Worm (Caenorhabditis elegans) whole organism, midembryonic: ENCODE data around the gene K08D8.1.

ENCODE experiments used
- T22C8.4 ChIP-seq: fragments of 200-800 bp; sonication (Bioruptor generic); IDR thresholded peaks from 2 replicates; pipeline ENCODE4 v1.3.6; 2022; ENCODE audit warnings: missing genetic modification characterization, missing compliant biosample characterization
- cog-1 ChIP-seq: sonication (generic microtip); optimal IDR thresholded peaks from 2 replicates; lab custom pipeline; 2016; ENCODE audit warnings: missing genetic modification characterization, missing compliant biosample characterization
- flt-1 ChIP-seq: fragments of 200-800 bp; sonication (Bioruptor generic); IDR thresholded peaks from 2 replicates; pipeline ENCODE4 v1.3.6; 2022; ENCODE audit warnings: missing genetic modification characterization, missing compliant biosample characterization
- klf-2 ChIP-seq: fragments of 200-800 bp; sonication (Bioruptor generic); conservative IDR thresholded peaks from 2 replicates; pipeline ENCODE4 v1.3.6; 2022; ENCODE audit warnings: missing genetic modification reagents, missing genetic modification characterization, missing compliant biosample characterization
- med-1 ChIP-seq: sonication (generic microtip); optimal IDR thresholded peaks from 2 replicates; lab custom pipeline; 2017; ENCODE audit warnings: missing genetic modification characterization, mild to moderate bottlenecking, missing compliant biosample characterization, antibody characterized with exemption, missing genetic modification reagents; ENCODE audit not compliant: insufficient read depth
- ref-1 ChIP-seq: fragments of 200-800 bp; sonication (Bioruptor generic); conservative IDR thresholded peaks from 2 replicates; pipeline ENCODE4 v1.3.6; 2022; ENCODE audit warnings: missing genetic modification reagents, missing genetic modification characterization, missing compliant biosample characterization
- tab-1 ChIP-seq: fragments of 200-800 bp; sonication (Bioruptor generic); IDR thresholded peaks from 2 replicates; pipeline ENCODE4 v1.3.6; 2022; ENCODE audit warnings: missing genetic modification characterization, missing compliant biosample characterization
- ztf-23 ChIP-seq: fragments of 200-800 bp; sonication (Bioruptor generic); IDR thresholded peaks from 2 replicates; pipeline ENCODE4 v1.3.6; 2022; ENCODE audit warnings: missing genetic modification reagents, missing genetic modification characterization, missing compliant biosample characterization
- ztf-29 ChIP-seq: fragments of 200-800 bp; sonication (Bioruptor generic); IDR thresholded peaks from 2 replicates; pipeline ENCODE4 v1.3.6; 2022; ENCODE audit warnings: missing genetic modification reagents, missing genetic modification characterization, missing compliant biosample characterization

The K08D8.1 gene

ce11 chrIV:12892194-12892593 is at the start of gene K08D8.1:
Gene K08D8.1, plus strand, starts transcription at chrIV:12892494.
- no peak for TF ChIP-seq T22C8.4 (GFP tag; lab: Robert Waterston, UW)
- no peak for TF ChIP-seq tab-1 (GFP tag; lab: Robert Waterston, UW)
- TF ChIP-seq ztf-29 (GFP tag; lab: Robert Waterston, UW), result no peak
- TF ChIP-seq ztf-23 (GFP tag; lab: Robert Waterston, UW), result no peak
- no peak for TF ChIP-seq med-1 (GFP tag; lab: Kevin White, UChicago)
- TF ChIP-seq ref-1, result no peak
- no peak for TF ChIP-seq cog-1 (tag; lab: Kevin White, UChicago)
- TF ChIP-seq klf-2 (GFP tag; lab: Robert Waterston, UW), result no peak
- no peak for TF ChIP-seq flt-1

ce11 chrIV:12842895-12843294 is 49.4 kb upstream of the K08D8.1 start:
- TF ChIP-seq ztf-29 (GFP tag; lab: Robert Waterston, UW) (no peak), cog-1 (tag; lab: Kevin White, UChicago) (no peak), flt-1 (no peak), klf-2 (GFP tag; lab: Robert Waterston, UW) (no peak), med-1 (GFP tag; lab: Kevin White, UChicago) (no peak), T22C8.4 (GFP tag; lab: Robert Waterston, UW) (no peak)

- no peak for TF ChIP-seq cog-1 (tag; lab: Kevin White, UChicago)
- TF ChIP-seq ztf-23 (GFP tag; lab: Robert Waterston, UW), result no peak
- no peak for TF ChIP-seq ref-1
- TF ChIP-seq med-1 (GFP tag; lab: Kevin White, UChicago), result no peak
- TF ChIP-seq tab-1 (GFP tag; lab: Robert Waterston, UW), result no peak
These were observed 46.7 kb upstream of the K08D8.1 start, which contains the start of gene txt-19 for ce11 chrIV:12845596-12845995. Gene txt-19, plus strand, starts transcription at chrIV:12845899.

- no peak for TF ChIP-seq klf-2 (GFP tag; lab: Robert Waterston, UW)
- TF ChIP-seq ztf-23 (GFP tag; lab: Robert Waterston, UW), result no peak
- no peak for TF ChIP-seq T22C8.4 (GFP tag; lab: Robert Waterston, UW)
- TF ChIP-seq tab-1 (GFP tag; lab: Robert Waterston, UW), result no peak
- TF ChIP-seq flt-1, result no peak
- no peak for TF ChIP-seq cog-1 (tag; lab: Kevin White, UChicago)
- TF ChIP-seq med-1 (GFP tag; lab: Kevin White, UChicago), result no peak
These were observed 43.2 kb upstream of the K08D8.1 start, which contains the start of gene srf-3 for ce11 chrIV:12849030-12849560. Gene srf-3, plus strand, starts transcription at chrIV:12849510.

ce11 chrIV:12854372-12855114 is 37.8 kb upstream of the K08D8.1 start:
- TF ChIP-seq flt-1, result no peak
- TF ChIP-seq T22C8.4 (GFP tag; lab: Robert Waterston, UW), result no peak
- TF ChIP-seq klf-2 (GFP tag; lab: Robert Waterston, UW), result no peak
- TF ChIP-seq ztf-23 (GFP tag; lab: Robert Waterston, UW), result no peak
- no peak for TF ChIP-seq ref-1
- no peak for TF ChIP-seq ztf-29 (GFP tag; lab: Robert Waterston, UW)
- no peak for TF ChIP-seq tab-1 (GFP tag; lab: Robert Waterston, UW)
- TF ChIP-seq med-1 (GFP tag; lab: Kevin White, UChicago), result no peak
- TF ChIP-seq cog-1 (tag; lab: Kevin White, UChicago), result no peak

ce11 chrIV:12855248-12855647 is 37.0 kb upstream of the K08D8.1 start, which contains the start of gene nstp-5:
Gene nstp-5, plus strand, starts transcription at chrIV:12855548.
- TF ChIP-seq T22C8.4 (GFP tag; lab: Robert Waterston, UW) (no peak), ztf-23 (GFP tag; lab: Robert Waterston, UW) (no peak), ztf-29 (GFP tag; lab: Robert Waterston, UW) (no peak), ref-1 (no peak), cog-1 (tag; lab: Kevin White, UChicago) (no peak), klf-2 (GFP tag; lab: Robert Waterston, UW) (no peak), med-1 (GFP tag; lab: Kevin White, UChicago) (no peak), flt-1 (no peak), tab-1 (GFP tag; lab: Robert Waterston, UW) (no peak)

ce11 chrIV:12859797-12860196 is 32.5 kb upstream of the K08D8.1 start, which contains the start of gene gcy-18:
Gene gcy-18, plus strand, starts transcription at chrIV:12860097.
- TF ChIP-seq ztf-23 (GFP tag; lab: Robert Waterston, UW) (no peak), ztf-29 (GFP tag; lab: Robert Waterston, UW) (no peak), T22C8.4 (GFP tag; lab: Robert Waterston, UW) (no peak), cog-1 (tag; lab: Kevin White, UChicago) (no peak)

- TF ChIP-seq flt-1, result no peak
- TF ChIP-seq ztf-29 (GFP tag; lab: Robert Waterston, UW), result no peak
- TF ChIP-seq T22C8.4 (GFP tag; lab: Robert Waterston, UW), result no peak
- no peak for TF ChIP-seq klf-2 (GFP tag; lab: Robert Waterston, UW)
- no peak for TF ChIP-seq med-1 (GFP tag; lab: Kevin White, UChicago)
- TF ChIP-seq tab-1 (GFP tag; lab: Robert Waterston, UW), result no peak
- TF ChIP-seq ref-1, result no peak
- TF ChIP-seq cog-1 (tag; lab: Kevin White, UChicago), result no peak
- no peak for TF ChIP-seq ztf-23 (GFP tag; lab: Robert Waterston, UW)
These were observed 26.4 kb upstream of the K08D8.1 start, which contains the start of gene clec-186 for ce11 chrIV:12865884-12866283. Gene clec-186, plus strand, starts transcription at chrIV:12866109.

- TF ChIP-seq cog-1 (tag; lab: Kevin White, UChicago) (no peak), ztf-29 (GFP tag; lab: Robert Waterston, UW) (no peak), ref-1 (no peak), med-1 (GFP tag; lab: Kevin White, UChicago) (no peak), tab-1 (GFP tag; lab: Robert Waterston, UW) (no peak), ztf-23 (GFP tag; lab: Robert Waterston, UW) (no peak), T22C8.4 (GFP tag; lab: Robert Waterston, UW) (no peak), klf-2 (GFP tag; lab: Robert Waterston, UW) (no peak), flt-1 (no peak)
These were observed 22.9 kb upstream of the K08D8.1 start for ce11 chrIV:12869383-12869782.
